Worm (Caenorhabditis elegans) whole organism, L4 larva: ENCODE data around the gene B0250.5.

Experiments used
- D1046.2 ChIP-seq: fragments of 200-800 bp; sonication (Bioruptor generic); IDR thresholded peaks from 2 replicates; pipeline ENCODE4 v1.3.6; 2022; ENCODE audit warnings: missing genetic modification characterization, missing compliant biosample characterization
- F49E8.2 ChIP-seq: sonication (generic microtip); optimal IDR thresholded peaks from 2 replicates; lab custom pipeline; 2016; ENCODE audit warnings: missing compliant biosample characterization, mild to moderate bottlenecking, missing genetic modification characterization, borderline replicate concordance
- Y48G9A.11 ChIP-seq: fragments of 200-800 bp; sonication (Bioruptor generic); IDR thresholded peaks from 2 replicates; pipeline ENCODE4 v1.3.6; 2022; ENCODE audit warnings: missing genetic modification reagents, missing genetic modification characterization, missing compliant biosample characterization
- Y75B8A.6 ChIP-seq: fragments of 200-800 bp; sonication (Bioruptor generic); IDR thresholded peaks from 2 replicates; pipeline ENCODE4 v1.3.6; 2022; ENCODE audit warnings: missing genetic modification reagents, missing genetic modification characterization, missing compliant biosample characterization
- aha-1 ChIP-seq: fragments of 150-350 bp; peaks from one replicate; lab custom pipeline; 2014; ENCODE audit warnings: missing biosample characterization, missing genetic modification characterization
- arid-1 ChIP-seq: fragments of 200-800 bp; sonication (Bioruptor generic); conservative IDR thresholded peaks from 2 replicates; pipeline ENCODE4 v1.3.6; 2022; ENCODE audit warnings: missing genetic modification reagents, missing genetic modification characterization, missing compliant biosample characterization
- ces-1 ChIP-seq: fragments of 150-350 bp; sonication (generic microtip); optimal IDR thresholded peaks from 4 replicates; lab custom pipeline; 2014; ENCODE audit warnings: missing biosample characterization, missing genetic modification reagents, missing genetic modification characterization
- ctbp-1 ChIP-seq: fragments of 200-800 bp; sonication (Bioruptor generic); IDR thresholded peaks from 2 replicates; pipeline ENCODE4 v1.3.6; 2022; ENCODE audit warnings: missing genetic modification reagents, missing genetic modification characterization, missing compliant biosample characterization
- daf-16 ChIP-seq, 3 experiments: sonication (generic microtip); optimal IDR thresholded peaks; 2 replicates each; lab custom pipeline; 2016 to 2017; ENCODE audit warnings: missing genetic modification characterization in 3 of 3, missing genetic modification reagents in 3 of 3, mild to moderate bottlenecking in 2 of 3, missing compliant biosample characterization in 2 of 3, missing biosample characterization in 1 of 3, moderate library complexity in 1 of 3
- daf-8 ChIP-seq: fragments of 200-800 bp; sonication (Bioruptor generic); IDR thresholded peaks from 2 replicates; pipeline ENCODE4 v1.3.6; 2022; ENCODE audit warnings: missing genetic modification characterization, missing compliant biosample characterization
- dmd-6 ChIP-seq: fragments of 200-800 bp; sonication (Bioruptor generic); IDR thresholded peaks from 2 replicates; pipeline ENCODE4 v1.3.6; 2022; ENCODE audit warnings: missing genetic modification reagents, missing genetic modification characterization, missing compliant biosample characterization
- dve-1 ChIP-seq: sonication (generic microtip); optimal IDR thresholded peaks from 2 replicates; lab custom pipeline; 2017; ENCODE audit warnings: antibody characterized with exemption, mild to moderate bottlenecking, missing genetic modification characterization, missing compliant biosample characterization; ENCODE audit not compliant: insufficient read depth
- egl-43 ChIP-seq: fragments of 200-800 bp; sonication (Bioruptor generic); IDR thresholded peaks from 2 replicates; pipeline ENCODE4 v1.3.6; 2022; ENCODE audit warnings: missing genetic modification reagents, missing genetic modification characterization, missing compliant biosample characterization
- gei-8 ChIP-seq: fragments of 200-800 bp; sonication (Bioruptor generic); optimal IDR thresholded peaks from 2 replicates; lab custom pipeline; 2018; ENCODE audit warnings: mild to moderate bottlenecking, missing genetic modification characterization, missing compliant biosample characterization
- hif-1 ChIP-seq, 2 experiments: sonication (generic microtip); optimal IDR thresholded peaks; 2 replicates each; lab custom pipeline; 2016 to 2017; ENCODE audit warnings: missing compliant biosample characterization in 2 of 2, missing genetic modification characterization in 2 of 2, missing genetic modification reagents in 2 of 2, missing genotype in 2 of 2, mild to moderate bottlenecking in 1 of 2
- hlh-11 ChIP-seq: fragments of 200-800 bp; sonication (Bioruptor generic); optimal IDR thresholded peaks from 2 replicates; lab custom pipeline; 2018; ENCODE audit warnings: mild to moderate bottlenecking, missing genetic modification characterization, missing compliant biosample characterization
- lin-1 ChIP-seq: fragments of 200-800 bp; sonication (Bioruptor generic); IDR thresholded peaks from 2 replicates; pipeline ENCODE4 v1.3.6; 2022; ENCODE audit warnings: missing genetic modification reagents, missing genetic modification characterization, missing compliant biosample characterization
- lin-13 ChIP-seq: fragments of 150-350 bp; optimal IDR thresholded peaks from 2 replicates; lab custom pipeline; 2014; ENCODE audit warnings: missing biosample characterization, missing genetic modification reagents, missing genetic modification characterization
- lin-29 ChIP-seq: fragments of 200-800 bp; sonication (Bioruptor generic); IDR thresholded peaks from 2 replicates; pipeline ENCODE4 v1.3.6; 2022; ENCODE audit warnings: missing genetic modification reagents, missing genetic modification characterization, missing compliant biosample characterization
- lin-38 ChIP-seq: fragments of 200-800 bp; sonication (Bioruptor generic); IDR thresholded peaks from 2 replicates; pipeline ENCODE4 v1.3.6; 2022; ENCODE audit warnings: missing genetic modification reagents, missing genetic modification characterization, missing compliant biosample characterization
- lin-39 ChIP-seq: fragments of 150-350 bp; optimal IDR thresholded peaks from 2 replicates; lab custom pipeline; 2014; ENCODE audit warnings: missing biosample characterization, missing genetic modification reagents, missing genetic modification characterization
- lir-3 ChIP-seq: sonication (generic microtip); optimal IDR thresholded peaks from 2 replicates; lab custom pipeline; 2016; ENCODE audit warnings: mild to moderate bottlenecking, missing genetic modification characterization, missing compliant biosample characterization
- madf-9 ChIP-seq: fragments of 200-800 bp; sonication (Bioruptor generic); conservative IDR thresholded peaks from 2 replicates; pipeline ENCODE4 v1.3.6; 2022; ENCODE audit warnings: missing genetic modification reagents, missing genetic modification characterization, missing compliant biosample characterization
- mdl-1 ChIP-seq, 2 experiments: fragments of 150-350 bp in 1 of 2; sonication (generic microtip) in 1 of 2; optimal IDR thresholded peaks; 2 replicates each; lab custom pipeline; 2014 to 2017; ENCODE audit warnings: missing biosample characterization in 2 of 2, missing genetic modification characterization in 2 of 2
- mdt-29 ChIP-seq: fragments of 200-800 bp; sonication (Bioruptor generic); IDR thresholded peaks from 2 replicates; pipeline ENCODE4 v1.3.6; 2022; ENCODE audit warnings: missing genetic modification reagents, missing genetic modification characterization, missing compliant biosample characterization
- mep-1 ChIP-seq: fragments of 150-350 bp; sonication (generic microtip); optimal IDR thresholded peaks from 3 replicates; lab custom pipeline; 2014; ENCODE audit warnings: missing biosample characterization, missing genetic modification characterization
- mxl-3 ChIP-seq: fragments of 200-800 bp; sonication (Bioruptor generic); optimal IDR thresholded peaks from 2 replicates; lab custom pipeline; 2018; ENCODE audit warnings: mild to moderate bottlenecking, missing genetic modification characterization, missing compliant biosample characterization
- nhr-111 ChIP-seq: fragments of 200-800 bp; sonication (Bioruptor generic); optimal IDR thresholded peaks from 2 replicates; lab custom pipeline; 2018; ENCODE audit warnings: mild to moderate bottlenecking, missing genetic modification characterization, missing compliant biosample characterization
- nhr-237 ChIP-seq: sonication (generic microtip); optimal IDR thresholded peaks from 2 replicates; lab custom pipeline; 2017; ENCODE audit warnings: missing biosample characterization, missing genetic modification characterization
- nhr-28 ChIP-seq: fragments of 150-350 bp; optimal IDR thresholded peaks from 2 replicates; lab custom pipeline; 2014; ENCODE audit warnings: missing biosample characterization, missing genetic modification characterization
- nhr-41 ChIP-seq: fragments of 200-800 bp; sonication (Bioruptor generic); IDR thresholded peaks from 2 replicates; pipeline ENCODE4 v1.3.6; 2022; ENCODE audit warnings: missing genetic modification reagents, missing genetic modification characterization, missing compliant biosample characterization
- nhr-48 ChIP-seq: sonication (generic microtip); optimal IDR thresholded peaks from 2 replicates; lab custom pipeline; 2016; ENCODE audit warnings: mild to moderate bottlenecking, missing genetic modification characterization, missing compliant biosample characterization
- nhr-6 ChIP-seq: fragments of 150-350 bp; optimal IDR thresholded peaks from 2 replicates; lab custom pipeline; 2014; ENCODE audit warnings: missing biosample characterization, missing genetic modification characterization
- nhr-76 ChIP-seq: fragments of 150-350 bp; optimal IDR thresholded peaks from 2 replicates; lab custom pipeline; 2014; ENCODE audit warnings: missing biosample characterization, missing genetic modification characterization
- pha-4 ChIP-seq, 2 experiments: fragments of 150-350 bp in 1 of 2; fragments of 200-800 bp in 1 of 2; sonication (Bioruptor generic) in 1 of 2; IDR thresholded peaks in 1 of 2; optimal IDR thresholded peaks in 1 of 2; 2 replicates each; pipeline versions ENCODE4 v1.3.6 to Lab custom; 2014 to 2022; ENCODE audit warnings: missing genetic modification characterization in 2 of 2, missing genetic modification reagents in 2 of 2, missing biosample characterization in 1 of 2, missing compliant biosample characterization in 1 of 2
- pqm-1 ChIP-seq: sonication (generic microtip); optimal IDR thresholded peaks from 2 replicates; lab custom pipeline; 2017; ENCODE audit warnings: missing biosample characterization, missing genetic modification characterization
- saeg-2 ChIP-seq: fragments of 200-800 bp; sonication (Bioruptor generic); IDR thresholded peaks from 2 replicates; pipeline ENCODE4 v1.3.6; 2022; ENCODE audit warnings: missing genetic modification reagents, missing genetic modification characterization, missing compliant biosample characterization
- tra-1 ChIP-seq: fragments of 200-800 bp; sonication (Bioruptor generic); IDR thresholded peaks from 2 replicates; pipeline ENCODE4 v1.3.6; 2022; ENCODE audit warnings: missing genetic modification reagents, missing genetic modification characterization, missing compliant biosample characterization
- unc-130 ChIP-seq: sonication (generic microtip); optimal IDR thresholded peaks from 2 replicates; lab custom pipeline; 2016; ENCODE audit warnings: missing genetic modification reagents, missing genetic modification characterization, missing compliant biosample characterization
- unc-62 ChIP-seq, 3 experiments: fragments of 150-350 bp in 1 of 3; sonication (generic microtip); optimal IDR thresholded peaks in 2 of 3; peaks in 1 of 3; 1 replicate in 1 of 3; 2 replicates in 2 of 3; lab custom pipeline; 2014 to 2017; ENCODE audit warnings: missing biosample characterization in 3 of 3, missing genetic modification characterization in 3 of 3, missing genetic modification reagents in 3 of 3, missing genotype in 1 of 3
- zag-1 ChIP-seq: fragments of 150-350 bp; optimal IDR thresholded peaks from 2 replicates; lab custom pipeline; 2014; ENCODE audit warnings: missing biosample characterization, missing genetic modification characterization
- zfp-2 ChIP-seq: sonication (generic microtip); optimal IDR thresholded peaks from 2 replicates; lab custom pipeline; 2016; ENCODE audit warnings: mild to moderate bottlenecking, missing genetic modification characterization, missing compliant biosample characterization
- zfp-3 ChIP-seq: fragments of 200-800 bp; sonication (Bioruptor generic); conservative IDR thresholded peaks from 2 replicates; pipeline ENCODE4 v1.3.6; 2022; ENCODE audit warnings: missing genetic modification reagents, missing genetic modification characterization, missing compliant biosample characterization
- zip-2 ChIP-seq: fragments of 150-350 bp; optimal IDR thresholded peaks from 2 replicates; lab custom pipeline; 2014; ENCODE audit warnings: missing biosample characterization, missing genetic modification characterization
- ztf-11 ChIP-seq: fragments of 150-350 bp; optimal IDR thresholded peaks from 2 replicates; lab custom pipeline; 2014; ENCODE audit warnings: missing biosample characterization, missing genetic modification characterization

The B0250.5 gene

DNA sequence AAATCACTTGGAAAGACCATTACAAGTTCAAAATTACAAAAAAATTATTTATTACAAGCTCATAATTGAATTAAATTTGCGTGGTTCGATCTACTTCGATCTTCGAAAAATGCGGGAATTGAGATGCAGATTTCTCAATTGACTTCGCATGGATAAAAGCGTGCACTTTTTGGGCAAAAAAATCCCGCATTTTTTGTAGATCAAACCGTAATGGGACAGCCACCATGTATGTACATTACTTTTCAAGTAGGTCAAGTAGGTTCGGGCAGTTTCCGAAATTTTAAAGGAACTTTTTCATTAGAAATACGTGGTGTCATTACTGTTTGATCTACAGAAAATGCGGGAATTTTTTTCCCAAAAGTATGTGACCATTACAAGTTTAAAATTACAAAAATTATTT lies 3.8 kb downstream of the B0250.5 start (continued):
- TF ChIP-seq dmd-6 (GFP tag; lab: Robert Waterston, UW): peak; percentile 47; the same call in 1 of the 2 replicates
- no peak for TF ChIP-seq lin-39 (tag; lab: Kevin White, UChicago)
- peak in 1 of 2 experiments; percentile 23 for TF ChIP-seq daf-16 (GFP tag; optimal IDR thresholded peaks at IDR 0.05; lab: Kevin White, UChicago)
- peak; percentile 18 for TF ChIP-seq daf-16 (tag; optimal IDR thresholded peaks at IDR 0.05; lab: Kevin White, UChicago)
- 0 out of 2 replicates have a peak, but pooled peaks have one; percentile 10 for TF ChIP-seq D1046.2 (GFP tag; lab: Robert Waterston, UW)
- no peak for TF ChIP-seq nhr-111 (GFP tag; lab: Kevin White, UChicago)
- no peak for TF ChIP-seq nhr-237 (tag; lab: Kevin White, UChicago)
- no peak for TF ChIP-seq ces-1
- peak; percentile 94 for TF ChIP-seq zfp-3 (GFP tag; lab: Robert Waterston, UW)
- peak in 1 of 2 experiments; percentile 32 for TF ChIP-seq unc-62 (GFP tag; optimal IDR thresholded peaks at IDR 0.05 in 1 of 2; lab: Kevin White, UChicago)
- no peak for TF ChIP-seq unc-62 (tag; optimal IDR thresholded peaks at IDR 0.05; lab: Kevin White, UChicago)
- peak; percentile 0 for TF ChIP-seq F49E8.2
- TF ChIP-seq mdt-29 (GFP tag; lab: Robert Waterston, UW): peak; percentile 50; the same call in 1 of the 2 replicates
- peak; percentile 16 for TF ChIP-seq nhr-48 (tag; lab: Kevin White, UChicago)
- peak; percentile 28 for TF ChIP-seq hlh-11 (tag; lab: Kevin White, UChicago)
- TF ChIP-seq lir-3 (tag; lab: Kevin White, UChicago): no peak
- TF ChIP-seq daf-8: no peak
- TF ChIP-seq arid-1 (GFP tag; lab: Robert Waterston, UW): peak; percentile 41; the same call in 1 of the 2 replicates
- TF ChIP-seq tra-1 (GFP tag; lab: Robert Waterston, UW): peak; percentile 25; the same call in 1 of the 2 replicates
- TF ChIP-seq nhr-76 (tag; lab: Kevin White, UChicago): no peak
- TF ChIP-seq unc-130 (GFP tag; lab: Kevin White, UChicago): no peak
- TF ChIP-seq madf-9 (GFP tag; lab: Robert Waterston, UW): 0 out of 2 replicates have a peak, but pooled peaks have one; percentile 9
- TF ChIP-seq lin-38 (GFP tag; lab: Robert Waterston, UW): peak; percentile 55

DNA sequence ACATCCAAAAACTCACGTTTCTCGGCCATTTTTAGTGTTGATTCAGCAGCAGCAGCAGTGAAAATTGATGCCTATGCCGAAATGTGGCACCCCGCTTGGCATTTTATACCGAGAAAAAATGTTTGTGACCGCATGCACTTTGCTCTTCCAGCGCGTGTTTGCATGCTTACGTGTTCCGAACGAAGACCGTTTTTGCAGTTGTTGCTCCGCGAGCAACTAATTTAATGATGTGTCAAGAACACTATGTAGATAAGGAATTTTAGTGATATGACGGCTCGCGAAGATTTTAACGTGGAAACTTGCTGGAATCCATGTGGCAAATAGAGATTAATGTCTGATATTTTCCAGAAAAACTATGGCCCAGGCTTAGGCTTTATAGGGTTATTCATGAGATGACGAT lies 5.3 kb downstream of the B0250.5 start, which contains the start of gene dct-16:
Gene dct-16, minus strand, starts transcription at position 78 of the 400 bp plus-strand sequence.
- no peak for TF ChIP-seq nhr-237 (tag; lab: Kevin White, UChicago)
- TF ChIP-seq Y48G9A.11 (GFP tag; lab: Robert Waterston, UW): no peak
- TF ChIP-seq pqm-1 (tag; lab: Kevin White, UChicago): peak; percentile 56
- no peak for TF ChIP-seq zip-2
- TF ChIP-seq egl-43 (GFP tag; lab: Robert Waterston, UW): no peak
- TF ChIP-seq pha-4 (GFP tag; IDR thresholded peaks at IDR 0.05; lab: Robert Waterston, UW): no peak
- no peak for TF ChIP-seq pha-4 (tag; optimal IDR thresholded peaks at IDR 0.05; lab: Kevin White, UChicago)
- peak; percentile 78 for TF ChIP-seq hlh-11 (tag; lab: Kevin White, UChicago)
- TF ChIP-seq ctbp-1 (GFP tag; lab: Robert Waterston, UW): no peak
- peak; percentile 5 for TF ChIP-seq mxl-3 (GFP tag; lab: Kevin White, UChicago)
- peak in 1 of 2 experiments; percentile 44 for TF ChIP-seq mdl-1 (tag; optimal IDR thresholded peaks at IDR 0.05; lab: Kevin White, UChicago)
- TF ChIP-seq lin-1 (GFP tag; lab: Robert Waterston, UW): peak; percentile 12; the same call in 1 of the 2 replicates
- TF ChIP-seq daf-8: no peak
- TF ChIP-seq lin-29 (GFP tag; lab: Robert Waterston, UW): no peak
- TF ChIP-seq hif-1 (tag; optimal IDR thresholded peaks at IDR 0.05; lab: Kevin White, UChicago): peak in 1 of 2 experiments; percentile 38
- peak; percentile 58; the same call in 1 of the 2 replicates for TF ChIP-seq saeg-2 (GFP tag; lab: Robert Waterston, UW)
- no peak for TF ChIP-seq unc-62 (GFP tag; optimal IDR thresholded peaks at IDR 0.05 in 1 of 2; lab: Kevin White, UChicago)
- TF ChIP-seq unc-62 (tag; optimal IDR thresholded peaks at IDR 0.05; lab: Kevin White, UChicago): no peak
- TF ChIP-seq dmd-6 (GFP tag; lab: Robert Waterston, UW): peak; percentile 94
- TF ChIP-seq Y75B8A.6: no peak
- TF ChIP-seq zfp-2: no peak
- no peak for TF ChIP-seq nhr-76 (tag; lab: Kevin White, UChicago)
- TF ChIP-seq gei-8 (GFP tag; lab: Kevin White, UChicago): peak; percentile 26
- TF ChIP-seq nhr-28 (tag; lab: Kevin White, UChicago): peak; percentile 63
- TF ChIP-seq aha-1 (tag; lab: Kevin White, UChicago): peak; percentile 52
- peak; percentile 86 for TF ChIP-seq dve-1
- TF ChIP-seq ztf-11: no peak
- TF ChIP-seq mep-1 (tag; lab: Kevin White, UChicago): no peak
- TF ChIP-seq daf-16 (GFP tag; optimal IDR thresholded peaks at IDR 0.05; lab: Kevin White, UChicago): peak in 1 of 2 experiments; percentile 21
- TF ChIP-seq daf-16 (tag; optimal IDR thresholded peaks at IDR 0.05; lab: Kevin White, UChicago): peak; percentile 91
- TF ChIP-seq nhr-41: 0 out of 2 replicates have a peak, but pooled peaks have one; percentile 29
- TF ChIP-seq lin-39 (tag; lab: Kevin White, UChicago): no peak
- TF ChIP-seq zag-1: no peak
- TF ChIP-seq nhr-6 (tag; lab: Kevin White, UChicago): no peak
- TF ChIP-seq lin-13: peak; percentile 33
